Worm (Caenorhabditis elegans): ENCODE data around the gene nhr-50.

The nhr-50 gene

ce11 chrV:16032761-16033160 lies 32.3 kb upstream of the nhr-50 start, which contains the start of gene T10C6.16:
TSS of gene T10C6.16 (minus strand) at chrV:16033005.
- TF ChIP-seq ces-1 (GFP tag; optimal IDR thresholded peaks at IDR 0.05), result no peak
- no peak for TF ChIP-seq ceh-39 (tag; optimal IDR thresholded peaks at IDR 0.05)
- no peak for TF ChIP-seq lin-13 (tag; optimal IDR thresholded peaks at IDR 0.05)
- TF ChIP-seq tbx-8 (GFP tag; optimal IDR thresholded peaks at IDR 0.05), result no peak
- TF ChIP-seq elt-1 (tag; optimal IDR thresholded peaks at IDR 0.05; ENCODE audit: borderline replicate concordance, insufficient read depth), result no peak
- no peak for TF ChIP-seq unc-62 (GFP tag; optimal IDR thresholded peaks at IDR 0.05)
- TF ChIP-seq blmp-1 (tag; optimal IDR thresholded peaks at IDR 0.05), result no peak
- TF ChIP-seq mep-1 (tag; optimal IDR thresholded peaks at IDR 0.05), result no peak
- TF ChIP-seq nhr-237 (tag; optimal IDR thresholded peaks at IDR 0.05), result no peak
- no peak for TF ChIP-seq lin-32 (GFP tag; optimal IDR thresholded peaks at IDR 0.05)
- TF ChIP-seq sem-2 (GFP tag; optimal IDR thresholded peaks at IDR 0.05), result no peak
- TF ChIP-seq mab-5 (tag; optimal IDR thresholded peaks at IDR 0.05), result no peak
- no peak for TF ChIP-seq M03D4.4 (tag; optimal IDR thresholded peaks at IDR 0.05)
- TF ChIP-seq nhr-2 (tag; optimal IDR thresholded peaks at IDR 0.05), result no peak
- no peak for TF ChIP-seq zip-8 (tag; optimal IDR thresholded peaks at IDR 0.05)

ce11 chrV:16031571-16031970 lies 31.1 kb upstream of the nhr-50 start, which contains the start of gene T10C6.7:
TSS of gene T10C6.7 (minus strand) at chrV:16031713.
- no peak for TF ChIP-seq nhr-28 (tag; optimal IDR thresholded peaks at IDR 0.05)
- TF ChIP-seq unc-120 (tag; optimal IDR thresholded peaks at IDR 0.05; ENCODE audit: poor library complexity, severe bottlenecking), result no peak
- TF ChIP-seq zip-8 (tag; optimal IDR thresholded peaks at IDR 0.05), result no peak
- TF ChIP-seq ceh-83 (GFP tag; optimal IDR thresholded peaks at IDR 0.05), result no peak
- no peak for TF ChIP-seq flh-1 (GFP tag; optimal IDR thresholded peaks at IDR 0.05)
- no peak for TF ChIP-seq elt-1 (tag; optimal IDR thresholded peaks at IDR 0.05; ENCODE audit: borderline replicate concordance, insufficient read depth)
- no peak for TF ChIP-seq nhr-76 (tag; optimal IDR thresholded peaks at IDR 0.05)
- TF ChIP-seq hlh-1 (tag; optimal IDR thresholded peaks at IDR 0.05), result no peak
- TF ChIP-seq lsy-2 (tag; optimal IDR thresholded peaks at IDR 0.05), result no peak
- TF ChIP-seq nhr-12 (tag; optimal IDR thresholded peaks at IDR 0.05), result no peak
- no peak for TF ChIP-seq ceh-43 (GFP tag; optimal IDR thresholded peaks at IDR 0.05)
- TF ChIP-seq sem-2 (GFP tag; optimal IDR thresholded peaks at IDR 0.05), result no peak
- TF ChIP-seq elt-3 (tag; optimal IDR thresholded peaks at IDR 0.05), result no peak
- no peak for TF ChIP-seq ztf-11 (tag; optimal IDR thresholded peaks at IDR 0.05)
- no peak for TF ChIP-seq ces-1 (GFP tag; optimal IDR thresholded peaks at IDR 0.05)
- no peak for TF ChIP-seq drap-1 (GFP tag; optimal IDR thresholded peaks at IDR 0.05)

DNA sequence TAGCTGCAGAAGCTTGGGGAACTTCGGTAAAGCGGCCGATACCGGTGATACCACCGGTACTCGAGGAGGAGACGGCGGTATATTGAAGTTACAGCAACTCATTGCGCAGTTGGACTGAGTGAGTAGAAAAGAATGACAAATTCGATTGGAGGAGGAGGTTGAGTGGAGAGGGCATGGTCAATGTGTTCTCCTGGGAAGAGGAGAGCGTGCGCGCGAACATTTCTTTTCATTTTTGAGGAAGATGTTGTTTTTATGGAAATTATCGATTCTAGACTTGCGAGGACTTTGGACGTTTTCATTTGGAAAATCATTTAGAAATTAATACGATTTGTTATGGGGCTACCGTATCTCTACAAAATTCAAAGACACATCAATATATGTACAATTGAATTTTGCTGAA lies 28.8 kb upstream of the nhr-50 start:
- TF ChIP-seq ceh-43 (GFP tag; optimal IDR thresholded peaks at IDR 0.05) (no peak), cnd-1 (tag; optimal IDR thresholded peaks at IDR 0.05) (no peak)

DNA sequence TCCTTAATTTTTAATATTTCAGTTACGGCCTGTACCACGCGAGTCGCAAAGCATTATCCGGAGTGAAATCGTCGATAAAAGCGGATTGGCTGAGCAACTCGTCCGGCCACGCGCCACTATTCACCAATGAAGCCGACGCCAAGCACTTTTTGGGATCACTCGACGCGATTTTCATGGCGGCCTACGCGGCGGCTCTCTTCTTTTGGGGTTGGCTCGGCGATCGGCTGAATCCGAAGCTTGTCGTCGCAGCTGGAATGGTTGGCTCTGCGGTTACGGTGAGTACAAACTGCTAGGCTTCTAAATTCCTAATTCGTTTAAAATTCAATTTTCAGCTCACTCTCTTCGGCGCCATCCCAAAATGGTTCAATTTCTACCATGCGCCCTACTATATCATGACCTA lies 24.5 kb upstream of the nhr-50 start:
- TF ChIP-seq ztf-11 (tag; optimal IDR thresholded peaks at IDR 0.05) (no peak), nhr-28 (tag; optimal IDR thresholded peaks at IDR 0.05) (no peak), ceh-39 (tag; optimal IDR thresholded peaks at IDR 0.05) (no peak), nhr-76 (tag; optimal IDR thresholded peaks at IDR 0.05) (no peak), unc-120 (tag; optimal IDR thresholded peaks at IDR 0.05; ENCODE audit: poor library complexity, severe bottlenecking) (no peak), sptf-1 (tag; optimal IDR thresholded peaks at IDR 0.05) (no peak), elt-3 (tag; optimal IDR thresholded peaks at IDR 0.05) (no peak), blmp-1 (tag; optimal IDR thresholded peaks at IDR 0.05) (no peak), unc-39 (tag; optimal IDR thresholded peaks at IDR 0.05) (no peak), mab-5 (tag; optimal IDR thresholded peaks at IDR 0.05) (no peak), ham-2 (GFP tag; optimal IDR thresholded peaks at IDR 0.05) (no peak)

- no peak for TF ChIP-seq lin-32 (GFP tag; optimal IDR thresholded peaks at IDR 0.05)
Observed at ce11 chrV:16024300-16024699, 23.9 kb upstream of the nhr-50 start, which contains the start of gene T10C6.6. TSS of gene T10C6.6 (plus strand) at chrV:16024326.

- no peak for TF ChIP-seq ztf-11 (tag; optimal IDR thresholded peaks at IDR 0.05)
- TF ChIP-seq zip-8 (tag; optimal IDR thresholded peaks at IDR 0.05), result no peak
- no peak for TF ChIP-seq lin-32 (GFP tag; optimal IDR thresholded peaks at IDR 0.05)
- no peak for TF ChIP-seq lsy-2 (tag; optimal IDR thresholded peaks at IDR 0.05)
- TF ChIP-seq ceh-43 (GFP tag; optimal IDR thresholded peaks at IDR 0.05), result no peak
- TF ChIP-seq ceh-83 (GFP tag; optimal IDR thresholded peaks at IDR 0.05), result no peak
- no peak for TF ChIP-seq elt-1 (tag; optimal IDR thresholded peaks at IDR 0.05; ENCODE audit: borderline replicate concordance, insufficient read depth)
- TF ChIP-seq ham-2 (GFP tag; optimal IDR thresholded peaks at IDR 0.05), result no peak
- no peak for TF ChIP-seq elt-3 (tag; optimal IDR thresholded peaks at IDR 0.05)
- TF ChIP-seq cnd-1 (tag; optimal IDR thresholded peaks at IDR 0.05), result no peak
- TF ChIP-seq drap-1 (GFP tag; optimal IDR thresholded peaks at IDR 0.05), result no peak
- no peak for TF ChIP-seq unc-120 (tag; optimal IDR thresholded peaks at IDR 0.05; ENCODE audit: poor library complexity, severe bottlenecking)
- no peak for TF ChIP-seq tbx-8 (GFP tag; optimal IDR thresholded peaks at IDR 0.05)
- no peak for TF ChIP-seq ces-1 (GFP tag; optimal IDR thresholded peaks at IDR 0.05)
- no peak for TF ChIP-seq unc-39 (tag; optimal IDR thresholded peaks at IDR 0.05)
Observed at ce11 chrV:16023559-16023958, 23.1 kb upstream of the nhr-50 start.

All from whole organism, mixed stage, embryonic.